Worm (Caenorhabditis elegans): Measurements from ENCODE around the gene K10D6.3.

Gene K10D6.3

ce11 chrV:11199497-11199896 is 919 bp upstream of the K10D6.3 start:
- TF ChIP-seq flt-1 (GFP tag; IDR thresholded peaks at IDR 0.05), result no peak
- TF ChIP-seq ztf-29 (GFP tag; IDR thresholded peaks at IDR 0.05), result no peak
- TF ChIP-seq tab-1 (GFP tag; IDR thresholded peaks at IDR 0.05), result no peak
- no peak for TF ChIP-seq klf-2 (GFP tag; conservative IDR thresholded peaks at IDR 0.05)
- TF ChIP-seq med-1 (GFP tag; optimal IDR thresholded peaks at IDR 0.05; ENCODE audit: insufficient read depth), result no peak

- TF ChIP-seq ref-1 (GFP tag; conservative IDR thresholded peaks at IDR 0.05) (no peak), T22C8.4 (GFP tag; IDR thresholded peaks at IDR 0.05) (no peak), ztf-23 (GFP tag; IDR thresholded peaks at IDR 0.05) (no peak), tab-1 (GFP tag; IDR thresholded peaks at IDR 0.05) (no peak)
Observed at ce11 chrV:11201826-11202565, 1.6 kb downstream of the K10D6.3 start, which contains the start of gene K10D6.4. Gene K10D6.4, plus strand, starts transcription at chrV:11201925.

ce11 chrV:11204452-11204851 is 4.0 kb downstream of the K10D6.3 start:
- no peak for TF ChIP-seq flt-1 (GFP tag; IDR thresholded peaks at IDR 0.05)
- TF ChIP-seq med-1 (GFP tag; optimal IDR thresholded peaks at IDR 0.05; ENCODE audit: insufficient read depth), result no peak
- no peak for TF ChIP-seq ztf-23 (GFP tag; IDR thresholded peaks at IDR 0.05)
- no peak for TF ChIP-seq ztf-29 (GFP tag; IDR thresholded peaks at IDR 0.05)
- TF ChIP-seq ref-1 (GFP tag; conservative IDR thresholded peaks at IDR 0.05), result no peak
- no peak for TF ChIP-seq T22C8.4 (GFP tag; IDR thresholded peaks at IDR 0.05)
- TF ChIP-seq tab-1 (GFP tag; IDR thresholded peaks at IDR 0.05), result no peak
- TF ChIP-seq cog-1 (tag; optimal IDR thresholded peaks at IDR 0.05), result no peak
- no peak for TF ChIP-seq klf-2 (GFP tag; conservative IDR thresholded peaks at IDR 0.05)

- no peak for TF ChIP-seq ztf-23 (GFP tag; IDR thresholded peaks at IDR 0.05)
- TF ChIP-seq ztf-29 (GFP tag; IDR thresholded peaks at IDR 0.05), result no peak
- TF ChIP-seq tab-1 (GFP tag; IDR thresholded peaks at IDR 0.05), result no peak
- TF ChIP-seq cog-1 (tag; optimal IDR thresholded peaks at IDR 0.05), result no peak
- no peak for TF ChIP-seq klf-2 (GFP tag; conservative IDR thresholded peaks at IDR 0.05)
- TF ChIP-seq med-1 (GFP tag; optimal IDR thresholded peaks at IDR 0.05; ENCODE audit: insufficient read depth), result no peak
- no peak for TF ChIP-seq flt-1 (GFP tag; IDR thresholded peaks at IDR 0.05)
- TF ChIP-seq ref-1 (GFP tag; conservative IDR thresholded peaks at IDR 0.05), result no peak
- TF ChIP-seq T22C8.4 (GFP tag; IDR thresholded peaks at IDR 0.05), result no peak
Observed at ce11 chrV:11206467-11206866, 6.1 kb downstream of the K10D6.3 start.

- TF ChIP-seq med-1 (GFP tag; optimal IDR thresholded peaks at IDR 0.05; ENCODE audit: insufficient read depth), result no peak
- TF ChIP-seq klf-2 (GFP tag; conservative IDR thresholded peaks at IDR 0.05), result no peak
- TF ChIP-seq T22C8.4 (GFP tag; IDR thresholded peaks at IDR 0.05), result no peak
- no peak for TF ChIP-seq ztf-23 (GFP tag; IDR thresholded peaks at IDR 0.05)
- TF ChIP-seq ref-1 (GFP tag; conservative IDR thresholded peaks at IDR 0.05), result no peak
- no peak for TF ChIP-seq tab-1 (GFP tag; IDR thresholded peaks at IDR 0.05)
- no peak for TF ChIP-seq cog-1 (tag; optimal IDR thresholded peaks at IDR 0.05)
- TF ChIP-seq flt-1 (GFP tag; IDR thresholded peaks at IDR 0.05), result no peak
- no peak for TF ChIP-seq ztf-29 (GFP tag; IDR thresholded peaks at IDR 0.05)
Observed at ce11 chrV:11209452-11210188, 9.2 kb downstream of the K10D6.3 start.

ce11 chrV:11211323-11211722 is 10.9 kb downstream of the K10D6.3 start:
- no peak for TF ChIP-seq cog-1 (tag; optimal IDR thresholded peaks at IDR 0.05)
- TF ChIP-seq ztf-29 (GFP tag; IDR thresholded peaks at IDR 0.05), result no peak
- no peak for TF ChIP-seq flt-1 (GFP tag; IDR thresholded peaks at IDR 0.05)
- TF ChIP-seq T22C8.4 (GFP tag; IDR thresholded peaks at IDR 0.05), result no peak
- no peak for TF ChIP-seq tab-1 (GFP tag; IDR thresholded peaks at IDR 0.05)
- TF ChIP-seq med-1 (GFP tag; optimal IDR thresholded peaks at IDR 0.05; ENCODE audit: insufficient read depth), result no peak
- no peak for TF ChIP-seq klf-2 (GFP tag; conservative IDR thresholded peaks at IDR 0.05)
- TF ChIP-seq ztf-23 (GFP tag; IDR thresholded peaks at IDR 0.05), result no peak
- no peak for TF ChIP-seq ref-1 (GFP tag; conservative IDR thresholded peaks at IDR 0.05)

ce11 chrV:11214569-11214968 is 14.2 kb downstream of the K10D6.3 start:
- TF ChIP-seq ztf-23 (GFP tag; IDR thresholded peaks at IDR 0.05) (no peak), klf-2 (GFP tag; conservative IDR thresholded peaks at IDR 0.05) (no peak), T22C8.4 (GFP tag; IDR thresholded peaks at IDR 0.05) (no peak), ztf-29 (GFP tag; IDR thresholded peaks at IDR 0.05) (no peak), cog-1 (tag; optimal IDR thresholded peaks at IDR 0.05) (no peak), med-1 (GFP tag; optimal IDR thresholded peaks at IDR 0.05; ENCODE audit: insufficient read depth) (no peak), ref-1 (GFP tag; conservative IDR thresholded peaks at IDR 0.05) (no peak), flt-1 (GFP tag; IDR thresholded peaks at IDR 0.05) (no peak), tab-1 (GFP tag; IDR thresholded peaks at IDR 0.05) (no peak)

ce11 chrV:11216137-11216536 is 15.7 kb downstream of the K10D6.3 start:
- no peak for TF ChIP-seq flt-1 (GFP tag; IDR thresholded peaks at IDR 0.05)
- no peak for TF ChIP-seq tab-1 (GFP tag; IDR thresholded peaks at IDR 0.05)
- TF ChIP-seq cog-1 (tag; optimal IDR thresholded peaks at IDR 0.05), result no peak
- TF ChIP-seq ztf-23 (GFP tag; IDR thresholded peaks at IDR 0.05), result no peak
- TF ChIP-seq med-1 (GFP tag; optimal IDR thresholded peaks at IDR 0.05; ENCODE audit: insufficient read depth), result no peak
- TF ChIP-seq ref-1 (GFP tag; conservative IDR thresholded peaks at IDR 0.05), result no peak
- TF ChIP-seq T22C8.4 (GFP tag; IDR thresholded peaks at IDR 0.05), result no peak
- no peak for TF ChIP-seq ztf-29 (GFP tag; IDR thresholded peaks at IDR 0.05)
- TF ChIP-seq klf-2 (GFP tag; conservative IDR thresholded peaks at IDR 0.05), result no peak

- TF ChIP-seq T22C8.4 (GFP tag; IDR thresholded peaks at IDR 0.05) (no peak), flt-1 (GFP tag; IDR thresholded peaks at IDR 0.05) (no peak), ztf-23 (GFP tag; IDR thresholded peaks at IDR 0.05) (no peak), cog-1 (tag; optimal IDR thresholded peaks at IDR 0.05) (no peak), ref-1 (GFP tag; conservative IDR thresholded peaks at IDR 0.05) (no peak), tab-1 (GFP tag; IDR thresholded peaks at IDR 0.05) (no peak), med-1 (GFP tag; optimal IDR thresholded peaks at IDR 0.05; ENCODE audit: insufficient read depth) (no peak), klf-2 (GFP tag; conservative IDR thresholded peaks at IDR 0.05) (no peak), ztf-29 (GFP tag; IDR thresholded peaks at IDR 0.05) (no peak)
Observed at ce11 chrV:11217394-11217793, 17.0 kb downstream of the K10D6.3 start, which contains the start of gene cyp-29A2. Gene cyp-29A2, plus strand, starts transcription at chrV:11217583.

Measured in whole organism, midembryonic.